Worm (Caenorhabditis elegans): ENCODE results near the gene sly-1.

sly-1 gene

DNA sequence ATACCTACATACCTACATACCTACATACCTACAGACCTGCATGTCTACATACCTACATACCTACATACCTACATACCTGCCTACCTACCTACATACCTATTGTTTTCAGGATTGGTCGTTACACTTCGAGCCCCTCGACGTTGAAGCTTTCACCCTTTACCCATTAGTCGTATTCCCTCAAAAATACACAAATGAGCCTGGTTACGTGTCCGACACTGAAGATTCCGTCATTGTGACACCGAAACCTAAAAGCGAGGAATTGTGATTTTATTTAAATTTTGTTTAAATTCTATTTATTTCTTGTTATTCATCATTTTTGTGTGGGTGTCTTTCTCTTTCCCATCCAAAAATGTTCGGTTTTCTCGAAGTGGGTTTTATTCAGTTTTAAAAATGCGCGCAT is 27.7 kb upstream of the sly-1 start, which contains the start of gene D2045.7:
Gene D2045.7 (plus strand): TSS at position 301 of the 400 bp plus-strand sequence.
- TF ChIP-seq ceh-43 (GFP tag; optimal IDR thresholded peaks at IDR 0.05) = no peak
- TF ChIP-seq zip-8 (tag; optimal IDR thresholded peaks at IDR 0.05) = no peak
- TF ChIP-seq flh-1 (GFP tag; optimal IDR thresholded peaks at IDR 0.05) = no peak
- no peak for TF ChIP-seq elt-3 (tag; optimal IDR thresholded peaks at IDR 0.05)
- TF ChIP-seq lin-13 (tag; optimal IDR thresholded peaks at IDR 0.05) = no peak
- TF ChIP-seq tbx-8 (GFP tag; optimal IDR thresholded peaks at IDR 0.05) = no peak
- TF ChIP-seq ceh-39 (tag; optimal IDR thresholded peaks at IDR 0.05) = no peak
- TF ChIP-seq ztf-11 (tag; optimal IDR thresholded peaks at IDR 0.05) = no peak
- no peak for TF ChIP-seq bed-3 (GFP tag; optimal IDR thresholded peaks at IDR 0.05)

ce11 chrIII:10481497-10481896 is 25.4 kb upstream of the sly-1 start:
- TF ChIP-seq sptf-1 (tag; optimal IDR thresholded peaks at IDR 0.05) (no peak), ceh-43 (GFP tag; optimal IDR thresholded peaks at IDR 0.05) (no peak), lin-13 (tag; optimal IDR thresholded peaks at IDR 0.05) (no peak), nhr-28 (tag; optimal IDR thresholded peaks at IDR 0.05) (no peak), nhr-2 (tag; optimal IDR thresholded peaks at IDR 0.05) (no peak), nhr-237 (tag; optimal IDR thresholded peaks at IDR 0.05) (no peak), flh-1 (GFP tag; optimal IDR thresholded peaks at IDR 0.05) (no peak)

ce11 chrIII:10481988-10482387 is 24.9 kb upstream of the sly-1 start, which contains the start of gene D2045.8:
D2045.8 (plus strand) TSS chrIII:10482288.
- TF ChIP-seq unc-62 (GFP tag; optimal IDR thresholded peaks at IDR 0.05) (no peak), elt-1 (tag; optimal IDR thresholded peaks at IDR 0.05; ENCODE audit: borderline replicate concordance, insufficient read depth) (no peak), sptf-1 (tag; optimal IDR thresholded peaks at IDR 0.05) (no peak), nhr-28 (tag; optimal IDR thresholded peaks at IDR 0.05) (no peak), nhr-2 (tag; optimal IDR thresholded peaks at IDR 0.05) (no peak), zip-8 (tag; optimal IDR thresholded peaks at IDR 0.05) (no peak), M03D4.4 (tag; optimal IDR thresholded peaks at IDR 0.05) (no peak), cnd-1 (tag; optimal IDR thresholded peaks at IDR 0.05) (no peak), elt-3 (tag; optimal IDR thresholded peaks at IDR 0.05) (no peak), mab-5 (tag; optimal IDR thresholded peaks at IDR 0.05) (no peak), flh-1 (GFP tag; optimal IDR thresholded peaks at IDR 0.05) (no peak), nhr-12 (tag; optimal IDR thresholded peaks at IDR 0.05) (no peak), mep-1 (tag; optimal IDR thresholded peaks at IDR 0.05) (no peak), bed-3 (GFP tag; optimal IDR thresholded peaks at IDR 0.05) (no peak), unc-120 (tag; optimal IDR thresholded peaks at IDR 0.05; ENCODE audit: poor library complexity, severe bottlenecking) (no peak), ces-1 (GFP tag; optimal IDR thresholded peaks at IDR 0.05) (no peak), tbx-8 (GFP tag; optimal IDR thresholded peaks at IDR 0.05) (no peak), hlh-1 (tag; optimal IDR thresholded peaks at IDR 0.05) (no peak), ztf-11 (tag; optimal IDR thresholded peaks at IDR 0.05) (no peak), pha-4 (tag; optimal IDR thresholded peaks at IDR 0.05) (no peak)

DNA sequence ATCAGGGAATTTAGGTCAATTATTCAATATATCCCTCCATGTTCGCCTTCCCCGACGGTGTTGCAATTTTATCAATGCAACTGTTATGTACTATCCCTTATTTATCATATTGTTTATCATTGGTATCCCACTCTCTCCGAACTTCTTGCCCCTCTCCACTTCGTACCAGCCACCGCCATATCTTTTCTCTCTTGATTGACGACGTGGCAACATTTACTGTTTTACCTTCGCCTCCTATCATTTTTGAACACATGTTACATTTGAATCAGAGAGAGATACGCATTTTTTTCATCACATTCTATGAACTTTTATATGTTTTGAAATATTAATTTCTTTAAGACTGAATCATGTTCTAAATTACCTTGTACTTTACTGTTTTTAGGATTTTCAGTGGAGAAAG is 20.4 kb upstream of the sly-1 start:
- TF ChIP-seq sem-2 (GFP tag; optimal IDR thresholded peaks at IDR 0.05) = no peak
- no peak for TF ChIP-seq unc-39 (tag; optimal IDR thresholded peaks at IDR 0.05)
- TF ChIP-seq lin-32 (GFP tag; optimal IDR thresholded peaks at IDR 0.05) = no peak
- no peak for TF ChIP-seq mls-2 (tag; optimal IDR thresholded peaks at IDR 0.05)
- TF ChIP-seq ces-1 (GFP tag; optimal IDR thresholded peaks at IDR 0.05) = no peak
- TF ChIP-seq elt-1 (tag; optimal IDR thresholded peaks at IDR 0.05; ENCODE audit: borderline replicate concordance, insufficient read depth) = no peak
- no peak for TF ChIP-seq ceh-39 (tag; optimal IDR thresholded peaks at IDR 0.05)
- no peak for TF ChIP-seq blmp-1 (tag; optimal IDR thresholded peaks at IDR 0.05)
- TF ChIP-seq ham-2 (GFP tag; optimal IDR thresholded peaks at IDR 0.05) = no peak
- TF ChIP-seq nhr-2 (tag; optimal IDR thresholded peaks at IDR 0.05) = no peak
- no peak for TF ChIP-seq mep-1 (tag; optimal IDR thresholded peaks at IDR 0.05)
- no peak for TF ChIP-seq nhr-28 (tag; optimal IDR thresholded peaks at IDR 0.05)
- TF ChIP-seq lin-13 (tag; optimal IDR thresholded peaks at IDR 0.05) = no peak
- TF ChIP-seq cnd-1 (tag; optimal IDR thresholded peaks at IDR 0.05) = no peak
- no peak for TF ChIP-seq ceh-83 (GFP tag; optimal IDR thresholded peaks at IDR 0.05)

DNA sequence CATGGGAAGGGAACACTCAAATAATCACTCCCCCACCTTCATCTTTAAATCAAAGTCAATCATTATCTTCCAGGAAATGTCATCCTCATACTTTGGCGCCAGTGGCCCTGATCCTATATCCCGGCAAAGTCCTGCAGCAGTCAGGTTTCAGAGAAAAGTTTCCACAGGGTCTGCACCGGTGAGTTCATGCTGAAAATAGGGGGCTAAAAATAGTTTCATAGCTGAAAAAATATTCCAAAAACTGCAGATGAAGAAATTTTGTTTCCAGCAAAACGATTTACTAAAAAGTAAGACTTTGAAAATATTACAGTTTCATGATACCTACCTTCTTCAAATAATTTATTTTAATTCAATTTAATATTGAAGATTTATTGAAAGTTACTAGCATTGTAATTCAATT is 18.8 kb upstream of the sly-1 start, which contains the start of gene ptr-25:
Gene ptr-25 (plus strand): TSS at position 73 of the 400 bp plus-strand sequence.
- TF ChIP-seq pha-4 (tag; optimal IDR thresholded peaks at IDR 0.05) (no peak), zip-8 (tag; optimal IDR thresholded peaks at IDR 0.05) (no peak), unc-62 (GFP tag; optimal IDR thresholded peaks at IDR 0.05) (no peak), unc-39 (tag; optimal IDR thresholded peaks at IDR 0.05) (no peak), nhr-237 (tag; optimal IDR thresholded peaks at IDR 0.05) (no peak), drap-1 (GFP tag; optimal IDR thresholded peaks at IDR 0.05) (no peak), nhr-12 (tag; optimal IDR thresholded peaks at IDR 0.05) (no peak), lin-13 (tag; optimal IDR thresholded peaks at IDR 0.05) (no peak), unc-120 (tag; optimal IDR thresholded peaks at IDR 0.05; ENCODE audit: poor library complexity, severe bottlenecking) (no peak), nhr-2 (tag; optimal IDR thresholded peaks at IDR 0.05) (no peak), bed-3 (GFP tag; optimal IDR thresholded peaks at IDR 0.05) (no peak), elt-3 (tag; optimal IDR thresholded peaks at IDR 0.05) (no peak), cnd-1 (tag; optimal IDR thresholded peaks at IDR 0.05) (no peak), lsy-2 (tag; optimal IDR thresholded peaks at IDR 0.05) (no peak), nhr-76 (tag; optimal IDR thresholded peaks at IDR 0.05) (no peak), sptf-1 (tag; optimal IDR thresholded peaks at IDR 0.05) (no peak), sem-2 (GFP tag; optimal IDR thresholded peaks at IDR 0.05) (no peak), mep-1 (tag; optimal IDR thresholded peaks at IDR 0.05) (no peak), hlh-1 (tag; optimal IDR thresholded peaks at IDR 0.05) (no peak), ham-2 (GFP tag; optimal IDR thresholded peaks at IDR 0.05) (no peak)
